Fruit fly (Drosophila melanogaster) whole organism, embryonic: Measurements from ENCODE around the gene Vha55.

ENCODE experiments used
- Asciz ChIP-seq: fragments of 200-800 bp; sonication (Bioruptor generic); optimal IDR thresholded peaks from 2 replicates; lab custom pipeline; 2017; ENCODE audit warnings: missing biosample characterization, mild to moderate bottlenecking, missing genetic modification characterization, missing genetic modification reagents
- CG11093 ChIP-seq: fragments of 200-800 bp; sonication (Bioruptor generic); IDR thresholded peaks from 3 replicates; pipeline ENCODE4 v1.3.6; 2022; ENCODE audit warnings: missing biosample characterization, missing genetic modification characterization
- CG11247 ChIP-seq: fragments of 200-800 bp; sonication (Bioruptor generic); IDR thresholded peaks from 2 replicates; pipeline ENCODE4 v1.3.6; 2022; ENCODE audit warnings: missing biosample characterization, missing genetic modification characterization
- CG11398 ChIP-seq: fragments of 200-800 bp; sonication (Bioruptor generic); optimal IDR thresholded peaks from 2 replicates; lab custom pipeline; 2016; ENCODE audit warnings: missing biosample characterization, missing genetic modification characterization
- CG14965 ChIP-seq: fragments of 200-800 bp; sonication (Bioruptor generic); optimal IDR thresholded peaks from 2 replicates; lab custom pipeline; 2016; ENCODE audit warnings: missing biosample characterization, missing genetic modification characterization, borderline replicate concordance
- CG1529 ChIP-seq: fragments of 200-800 bp; sonication (Bioruptor generic); optimal IDR thresholded peaks from 3 replicates; lab custom pipeline; 2018; ENCODE audit warnings: missing biosample characterization, missing genetic modification characterization
- CG17912 ChIP-seq: fragments of 200-800 bp; sonication (Bioruptor generic); optimal IDR thresholded peaks from 2 replicates; lab custom pipeline; 2018; ENCODE audit warnings: missing biosample characterization, mild to moderate bottlenecking, missing genetic modification characterization
- CG18011 ChIP-seq: fragments of 200-800 bp; sonication (Bioruptor generic); optimal IDR thresholded peaks from 2 replicates; lab custom pipeline; 2017; ENCODE audit warnings: missing biosample characterization, missing genetic modification characterization, mild to moderate bottlenecking, moderate library complexity, missing genotype
- CG18599 ChIP-seq: fragments of 200-800 bp; sonication (Bioruptor generic); optimal IDR thresholded peaks from 3 replicates; lab custom pipeline; 2017; ENCODE audit warnings: missing biosample characterization, missing genetic modification characterization, mild to moderate bottlenecking, moderate library complexity, missing genetic modification reagents
- CG3065 ChIP-seq: fragments of 200-800 bp; sonication (Bioruptor generic); optimal IDR thresholded peaks from 2 replicates; lab custom pipeline; 2016; ENCODE audit warnings: missing biosample characterization, missing genetic modification characterization
- CG31388 ChIP-seq: fragments of 200-800 bp; sonication (Bioruptor generic); optimal IDR thresholded peaks from 2 replicates; lab custom pipeline; 2016; ENCODE audit warnings: missing biosample characterization, missing genetic modification characterization
- CG33213 ChIP-seq: fragments of 200-800 bp; sonication (Bioruptor generic); optimal IDR thresholded peaks from 3 replicates; lab custom pipeline; 2016; ENCODE audit warnings: missing biosample characterization, missing genetic modification characterization
- CG43689 ChIP-seq: fragments of 200-800 bp; sonication (Bioruptor generic); IDR thresholded peaks from 2 replicates; pipeline ENCODE4 v1.3.6; 2022; ENCODE audit warnings: missing biosample characterization, missing genetic modification characterization
- CG6765 ChIP-seq: fragments of 200-800 bp; sonication (Bioruptor generic); optimal IDR thresholded peaks from 3 replicates; lab custom pipeline; 2017; ENCODE audit warnings: missing biosample characterization, mild to moderate bottlenecking, missing genetic modification characterization
- CG8089 ChIP-seq: fragments of 200-800 bp; sonication (Bioruptor generic); optimal IDR thresholded peaks from 3 replicates; lab custom pipeline; 2016; ENCODE audit warnings: missing biosample characterization, missing genetic modification characterization
- CG9609 ChIP-seq: fragments of 200-800 bp; sonication (Bioruptor generic); optimal IDR thresholded peaks from 3 replicates; lab custom pipeline; 2016; ENCODE audit warnings: missing biosample characterization, missing genetic modification characterization
- Camta ChIP-seq: fragments of 200-800 bp; sonication (Bioruptor generic); optimal IDR thresholded peaks from 2 replicates; lab custom pipeline; 2016; ENCODE audit warnings: missing biosample characterization, missing genetic modification characterization
- Deaf1 ChIP-seq: fragments of 200-800 bp; optimal IDR thresholded peaks from 3 replicates; lab custom pipeline; 2019; ENCODE audit warnings: missing biosample characterization, mild to moderate bottlenecking, missing genetic modification characterization, moderate library complexity
- GATAe ChIP-seq: fragments of 200-800 bp; sonication (Bioruptor generic); conservative IDR thresholded peaks from 2 replicates; pipeline ENCODE4 v1.3.6; 2022; ENCODE audit warnings: missing biosample characterization, missing genetic modification characterization
- Hand ChIP-seq: fragments of 200-800 bp; sonication (Bioruptor generic); optimal IDR thresholded peaks from 2 replicates; lab custom pipeline; 2017; ENCODE audit warnings: mild to moderate bottlenecking, missing biosample characterization, missing genetic modification reagents, missing genetic modification characterization
- Hmx ChIP-seq: fragments of 200-800 bp; sonication (Bioruptor generic); optimal IDR thresholded peaks from 2 replicates; lab custom pipeline; 2016; ENCODE audit warnings: missing biosample characterization, missing genetic modification characterization
- Hr39 ChIP-seq: fragments of >200 bp; optimal IDR thresholded peaks from 2 replicates; lab custom pipeline; 2017
- Lim3 ChIP-seq: fragments of 200-800 bp; sonication (Bioruptor generic); IDR thresholded peaks from 2 replicates; pipeline ENCODE4 v1.3.6; 2022; ENCODE audit warnings: missing biosample characterization, missing genetic modification characterization
- Meics ChIP-seq: fragments of 200-800 bp; sonication (Bioruptor generic); optimal IDR thresholded peaks from 2 replicates; lab custom pipeline; 2017; ENCODE audit warnings: missing biosample characterization, mild to moderate bottlenecking, missing genetic modification characterization
- Ssrp ChIP-seq: fragments of 200-800 bp; sonication (Bioruptor generic); optimal IDR thresholded peaks from 2 replicates; lab custom pipeline; 2018; ENCODE audit warnings: missing biosample characterization, mild to moderate bottlenecking, missing genetic modification characterization, moderate library complexity
- ac ChIP-seq: fragments of 200-800 bp; sonication (Bioruptor generic); optimal IDR thresholded peaks from 3 replicates; lab custom pipeline; 2017; ENCODE audit warnings: missing biosample characterization, mild to moderate bottlenecking, missing genetic modification characterization
- al ChIP-seq: fragments of 200-800 bp; sonication (Bioruptor generic); IDR thresholded peaks from 2 replicates; pipeline ENCODE4 v1.3.6; 2022; ENCODE audit warnings: missing biosample characterization, missing genetic modification characterization
- emc ChIP-seq: fragments of 200-800 bp; sonication (Bioruptor generic); optimal IDR thresholded peaks from 2 replicates; lab custom pipeline; 2016; ENCODE audit warnings: missing biosample characterization, missing genetic modification characterization
- ftz-f1 ChIP-seq: fragments of 200-800 bp; sonication (Bioruptor generic); optimal IDR thresholded peaks from 2 replicates; lab custom pipeline; 2016; ENCODE audit warnings: missing biosample characterization, missing genetic modification characterization
- gro ChIP-seq: fragments of 200-800 bp; sonication (Bioruptor generic); optimal IDR thresholded peaks from 2 replicates; lab custom pipeline; 2016; ENCODE audit warnings: missing biosample characterization, missing genetic modification characterization
- gsb-n ChIP-seq: fragments of 200-800 bp; sonication (Bioruptor generic); optimal IDR thresholded peaks from 3 replicates; lab custom pipeline; 2018; ENCODE audit warnings: missing biosample characterization, mild to moderate bottlenecking, missing genetic modification characterization
- her ChIP-seq: fragments of 200-800 bp; sonication (Bioruptor generic); optimal IDR thresholded peaks from 2 replicates; lab custom pipeline; 2016; ENCODE audit warnings: missing biosample characterization, missing genetic modification characterization
- inv ChIP-seq: fragments of 200-800 bp; sonication (Bioruptor generic); IDR thresholded peaks from 2 replicates; pipeline ENCODE4 v1.3.6; 2022; ENCODE audit warnings: missing biosample characterization, missing genetic modification characterization; ENCODE audit not compliant: partially characterized antibody
- jigr1 ChIP-seq: fragments of 200-800 bp; sonication (Bioruptor generic); IDR thresholded peaks from 3 replicates; pipeline ENCODE4 v1.3.6; 2022; ENCODE audit warnings: missing biosample characterization, missing genetic modification characterization
- jing ChIP-seq: fragments of 200-800 bp; sonication (Bioruptor generic); optimal IDR thresholded peaks from 2 replicates; lab custom pipeline; 2018; ENCODE audit warnings: missing biosample characterization, mild to moderate bottlenecking, missing genetic modification characterization
- mirr ChIP-seq: fragments of 200-800 bp; sonication (Bioruptor generic); optimal IDR thresholded peaks from 3 replicates; lab custom pipeline; 2018; ENCODE audit warnings: missing biosample characterization, mild to moderate bottlenecking, missing genetic modification characterization
- nom ChIP-seq: fragments of 200-800 bp; sonication (Bioruptor generic); optimal IDR thresholded peaks from 2 replicates; lab custom pipeline; 2017; ENCODE audit warnings: missing biosample characterization, missing genetic modification characterization, mild to moderate bottlenecking, moderate library complexity, missing genetic modification reagents
- pita ChIP-seq: fragments of 200-800 bp; sonication (Bioruptor generic); optimal IDR thresholded peaks from 2 replicates; lab custom pipeline; 2017; ENCODE audit warnings: missing biosample characterization, mild to moderate bottlenecking, missing genetic modification characterization
- toy ChIP-seq: fragments of 200-800 bp; sonication (Bioruptor generic); IDR thresholded peaks from 2 replicates; pipeline ENCODE4 v1.3.6; 2022; ENCODE audit warnings: missing biosample characterization, missing genetic modification characterization

Vha55 gene

DNA sequence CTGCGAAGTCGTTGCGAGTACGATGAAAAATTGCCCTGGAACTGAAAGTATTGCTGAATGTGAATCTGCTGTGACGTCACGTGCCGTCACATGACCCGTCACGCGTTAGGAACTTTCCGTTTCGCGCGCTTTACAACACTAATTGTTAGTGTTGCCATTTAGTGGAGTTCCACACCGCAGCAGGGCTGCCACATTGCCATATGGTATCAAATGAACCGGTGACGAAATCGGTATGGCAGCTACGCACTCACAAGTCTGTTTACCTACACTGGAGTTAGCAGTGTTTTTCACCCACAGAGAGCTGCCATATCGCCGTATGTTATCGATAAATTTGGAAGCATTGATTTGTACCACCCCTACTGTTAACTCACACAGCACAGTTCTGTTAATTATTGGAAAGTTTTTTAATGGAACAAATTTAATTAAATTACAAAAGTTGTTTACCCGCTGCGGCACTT, at the start of gene Vha55, which contains the start of gene Snx3 (continued):
- TF ChIP-seq emc (GFP tag; lab: Kevin White, UChicago) (peak; percentile 81), jing (GFP tag; lab: Kevin White, UChicago) (no peak), Camta (GFP tag; lab: Kevin White, UChicago) (peak; percentile 83), CG9609 (GFP tag; lab: Kevin White, UChicago) (peak; percentile 90), Meics (peak; percentile 56), CG11398 (GFP tag; lab: Kevin White, UChicago) (peak; percentile 58), CG11247 (GFP tag; lab: Robert Waterston, UW) (no peak), ftz-f1 (peak; percentile 78), her (GFP tag; lab: Kevin White, UChicago) (peak; percentile 89), nom (GFP tag; lab: Kevin White, UChicago) (no peak), al (GFP tag; lab: Robert Waterston, UW) (no peak), CG31388 (GFP tag; lab: Kevin White, UChicago) (peak; percentile 12), Hand (GFP tag; lab: Kevin White, UChicago) (peak; percentile 32), CG3065 (GFP tag; lab: Kevin White, UChicago) (peak; percentile 67), toy (GFP tag; lab: Robert Waterston, UW) (no peak), CG1529 (no peak), mirr (GFP tag; lab: Kevin White, UChicago) (peak; percentile 79), pita (peak; percentile 98), CG8089 (GFP tag; lab: Kevin White, UChicago) (peak; percentile 51), Hr39 (lab: Kevin White, UChicago) (peak; percentile 74), CG33213 (peak; percentile 98), Ssrp (tag; lab: Kevin White, UChicago) (no peak), CG43689 (GFP tag; lab: Robert Waterston, UW) (no peak)

dm6 chr3R:12676160-12676559, 48.5 kb upstream of the Vha55 start, which contains the start of gene CG43630:
Gene CG43630, minus strand, starts transcription at chr3R:12676260.
- TF ChIP-seq CG11093 (GFP tag; lab: Robert Waterston, UW) (no peak), Lim3 (GFP tag; lab: Robert Waterston, UW) (no peak), CG17912 (GFP tag; lab: Kevin White, UChicago) (no peak), gro (no peak), jigr1 (GFP tag; lab: Robert Waterston, UW) (no peak), Asciz (GFP tag; lab: Kevin White, UChicago) (no peak), ac (no peak), inv (no peak), CG14965 (GFP tag; lab: Kevin White, UChicago) (no peak), CG18011 (GFP tag; lab: Kevin White, UChicago) (no peak), gsb-n (tag; lab: Kevin White, UChicago) (no peak), CG8089 (GFP tag; lab: Kevin White, UChicago) (no peak), GATAe (no peak), CG6765 (GFP tag; lab: Kevin White, UChicago) (no peak), Deaf1 (tag; lab: Kevin White, UChicago) (no peak), CG18599 (GFP tag; lab: Kevin White, UChicago) (no peak), Hmx (GFP tag; lab: Kevin White, UChicago) (no peak)
- TF ChIP-seq, all 482 proteins: peak for 0
